Worm (Caenorhabditis elegans) whole organism, late embryonic: ENCODE data around the gene srbc-37.

ENCODE experiments used
- C38D4.7 ChIP-seq: fragments of 200-800 bp; sonication (Bioruptor generic); optimal IDR thresholded peaks from 2 replicates; lab custom pipeline; 2018; ENCODE audit warnings: mild to moderate bottlenecking, missing genetic modification characterization, moderate library complexity, missing compliant biosample characterization
- ama-1 ChIP-seq: fragments of 150-350 bp; optimal IDR thresholded peaks from 2 replicates; lab custom pipeline; 2014
- ceh-48 ChIP-seq: sonication (generic microtip); optimal IDR thresholded peaks from 2 replicates; lab custom pipeline; 2016; ENCODE audit warnings: missing genetic modification characterization, inconsistent platforms, missing compliant biosample characterization
- ceh-9 ChIP-seq: sonication (generic microtip); optimal IDR thresholded peaks from 2 replicates; lab custom pipeline; 2016; ENCODE audit warnings: mild to moderate bottlenecking, missing genetic modification characterization, inconsistent platforms, missing compliant biosample characterization
- dve-1 ChIP-seq: sonication (generic microtip); optimal IDR thresholded peaks from 2 replicates; lab custom pipeline; 2017; ENCODE audit warnings: antibody characterized with exemption, mild to moderate bottlenecking, missing genetic modification characterization, missing compliant biosample characterization
- fkh-6 ChIP-seq: sonication (generic microtip); optimal IDR thresholded peaks from 2 replicates; lab custom pipeline; 2016; ENCODE audit warnings: missing genetic modification characterization, missing compliant biosample characterization
- pat-9 ChIP-seq: fragments of 200-800 bp; sonication (Bioruptor generic); optimal IDR thresholded peaks from 2 replicates; lab custom pipeline; 2018; ENCODE audit warnings: mild to moderate bottlenecking, missing genetic modification characterization, moderate library complexity, missing compliant biosample characterization
- sdc-2 ChIP-seq: sonication (generic microtip); optimal IDR thresholded peaks from 2 replicates; lab custom pipeline; 2016; ENCODE audit warnings: missing genotype, missing genetic modification characterization, missing compliant biosample characterization

- TF ChIP-seq ama-1 (no peak), ceh-9 (no peak), fkh-6 (tag; lab: Kevin White, UChicago) (no peak), sdc-2 (no peak), C38D4.7 (GFP tag; lab: Kevin White, UChicago) (no peak), dve-1 (tag; lab: Kevin White, UChicago) (no peak), ceh-48 (tag; lab: Kevin White, UChicago) (no peak), pat-9 (no peak)
Observed at ce11 chrV:699489-700129, 2.8 kb upstream of the srbc-37 start, which contains the start of the genes ugt-29 and srx-5.
